Fruit fly (Drosophila melanogaster): ENCODE measurements around the gene CG3437.
A peak's percentile ranks its signal among the peaks of the same experiment; 100 is the strongest.

CG3437 gene

DNA sequence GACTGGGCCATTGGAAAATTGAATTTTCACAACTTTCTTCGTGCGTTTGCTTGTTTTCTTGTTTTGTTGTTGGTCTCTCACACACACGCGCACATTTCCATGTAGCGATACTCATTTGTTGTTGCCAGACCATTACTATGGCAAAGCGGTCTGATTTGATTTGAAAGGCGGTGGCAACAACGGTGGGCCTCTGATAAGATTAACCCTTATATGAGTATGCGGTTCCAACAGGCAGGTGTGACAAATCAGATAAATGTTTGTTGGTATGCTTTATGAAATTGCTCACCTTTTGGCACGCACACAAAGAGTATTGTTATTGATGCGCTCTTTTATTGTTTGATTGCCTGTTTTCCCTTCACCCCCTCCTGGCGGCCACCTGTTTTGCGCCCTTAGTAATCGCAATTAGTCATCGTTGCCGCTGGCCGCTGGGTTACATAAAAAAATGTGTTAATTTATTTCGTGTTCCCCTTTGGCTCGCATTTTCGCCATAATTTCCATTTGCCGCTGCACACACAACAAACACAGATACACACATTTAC is 10.2 kb downstream of the CG3437 start (continued):
- TF ChIP-seq CG10321 (GFP tag; IDR thresholded peaks at IDR 0.05) (no peak), Dip3 (GFP tag; optimal IDR thresholded peaks at IDR 0.05) (no peak), emc (GFP tag; optimal IDR thresholded peaks at IDR 0.05) (no peak), Xrp1 (GFP tag; IDR thresholded peaks at IDR 0.05) (no peak), CG11723 (GFP tag; optimal IDR thresholded peaks at IDR 0.05) (no peak), kay (GFP tag; optimal IDR thresholded peaks at IDR 0.05) (peak; percentile 92), CG5953 (GFP tag; IDR thresholded peaks at IDR 0.05) (no peak), Sry-δ (GFP tag; optimal IDR thresholded peaks at IDR 0.05) (no peak), tll (GFP tag; optimal IDR thresholded peaks at IDR 0.05) (peak in 1 of 2 experiments; percentile 45), phol (tag; optimal IDR thresholded peaks at IDR 0.05) (no peak), C15 (GFP tag; IDR thresholded peaks at IDR 0.05) (no peak), fu2 (GFP tag; optimal IDR thresholded peaks at IDR 0.05) (no peak), CG17361 (GFP tag; IDR thresholded peaks at IDR 0.05) (no peak), CG15269 (tag; optimal IDR thresholded peaks at IDR 0.05) (peak; percentile 14), ERR (GFP tag; optimal IDR thresholded peaks at IDR 0.05) (no peak), Dll (GFP tag; IDR thresholded peaks at IDR 0.05; ENCODE audit: partially characterized antibody) (no peak), CG6791 (GFP tag; IDR thresholded peaks at IDR 0.05; ENCODE audit: partially characterized antibody) (no peak), Fer1 (GFP tag; optimal IDR thresholded peaks at IDR 0.05) (peak; percentile 23), grn (GFP tag; optimal IDR thresholded peaks at IDR 0.05) (peak; percentile 86), jing (GFP tag; optimal IDR thresholded peaks at IDR 0.05) (no peak), chn (GFP tag; optimal IDR thresholded peaks at IDR 0.05) (no peak), fd96Cb (tag; optimal IDR thresholded peaks at IDR 0.05) (no peak), zf30C (GFP tag; optimal IDR thresholded peaks at IDR 0.05) (no peak), CG9609 (GFP tag; optimal IDR thresholded peaks at IDR 0.05) (no peak), CG14667 (GFP tag; IDR thresholded peaks at IDR 0.05) (no peak), Max (GFP tag; optimal IDR thresholded peaks at IDR 0.05) (no peak), CG4360 (GFP tag; IDR thresholded peaks at IDR 0.05) (peak; percentile 85), HLH4C (GFP tag; IDR thresholded peaks at IDR 0.05; ENCODE audit: partially characterized antibody) (no peak), bab2 (GFP tag; optimal IDR thresholded peaks at IDR 0.05) (no peak), chinmo (GFP tag; IDR thresholded peaks at IDR 0.05; ENCODE audit: partially characterized antibody) (peak; percentile 78; the same call in 2 of the 4 replicates), Elba2 (GFP tag; optimal IDR thresholded peaks at IDR 0.05) (peak; percentile 99), CG31441 (GFP tag; IDR thresholded peaks at IDR 0.05) (no peak), CG11504 (tag; optimal IDR thresholded peaks at IDR 0.05) (no peak), CG18619 (GFP tag; optimal IDR thresholded peaks at IDR 0.05) (no peak), ab (GFP tag; optimal IDR thresholded peaks at IDR 0.05) (no peak), Aef1 (GFP tag; IDR thresholded peaks at IDR 0.05) (peak; percentile 62; the same call in 2 of the 3 replicates), Doc3 (GFP tag; IDR thresholded peaks at IDR 0.05; ENCODE audit: partially characterized antibody) (no peak), Deaf1 (tag; optimal IDR thresholded peaks at IDR 0.05) (no peak), vfl (GFP tag; optimal IDR thresholded peaks at IDR 0.05) (no peak), CG30431 (GFP tag; optimal IDR thresholded peaks at IDR 0.05) (no peak), CG32532 (GFP tag; IDR thresholded peaks at IDR 0.05) (peak; percentile 12; the same call in 1 of the 2 replicates), Fer2 (tag; optimal IDR thresholded peaks at IDR 0.05) (no peak), Neu2 (GFP tag; optimal IDR thresholded peaks at IDR 0.05; ENCODE audit: borderline replicate concordance) (peak; percentile 84), CG7786 (GFP tag; optimal IDR thresholded peaks at IDR 0.05) (no peak), hbn (GFP tag; IDR thresholded peaks at IDR 0.05; ENCODE audit: partially characterized antibody) (no peak), bcd (GFP tag; optimal IDR thresholded peaks at IDR 0.05) (no peak), mirr (GFP tag; optimal IDR thresholded peaks at IDR 0.05) (peak; percentile 89), prd (optimal IDR thresholded peaks at IDR 0.05) (no peak), prd (GFP tag; IDR thresholded peaks at IDR 0.05) (no peak), CG34224 (GFP tag; IDR thresholded peaks at IDR 0.05; ENCODE audit: partially characterized antibody) (no peak), corto (GFP tag; optimal IDR thresholded peaks at IDR 0.05) (peak; percentile 2)
